Fruit fly (Drosophila melanogaster) whole organism, embryonic: ENCODE measurements around the gene PK1-R.
A peak's percentile ranks its signal among the peaks of the same experiment; 100 is the strongest.

ENCODE experiments used
- Aef1 ChIP-seq: fragments of 200-800 bp; sonication (Bioruptor generic); IDR thresholded peaks from 3 replicates; pipeline ENCODE4 v1.3.6; 2022; ENCODE audit warnings: missing biosample characterization, missing genetic modification characterization
- B-H1 ChIP-seq: fragments of 200-800 bp; sonication (Bioruptor generic); IDR thresholded peaks from 3 replicates; pipeline ENCODE4 v1.3.6; 2022; ENCODE audit warnings: missing biosample characterization, missing genetic modification characterization
- B-H2 ChIP-seq: fragments of 200-800 bp; sonication (Bioruptor generic); optimal IDR thresholded peaks from 2 replicates; lab custom pipeline; 2018; ENCODE audit warnings: missing biosample characterization, mild to moderate bottlenecking, missing genetic modification characterization
- BEAF-32 ChIP-seq: fragments of 200-800 bp; sonication (Bioruptor generic); optimal IDR thresholded peaks from 3 replicates; lab custom pipeline; 2017; ENCODE audit warnings: missing biosample characterization, missing genetic modification characterization, mild to moderate bottlenecking, moderate library complexity, missing genetic modification reagents
- CG10979 ChIP-seq: fragments of 200-800 bp; sonication (Bioruptor generic); optimal IDR thresholded peaks from 2 replicates; lab custom pipeline; 2018; ENCODE audit warnings: missing biosample characterization, mild to moderate bottlenecking, missing genetic modification characterization, moderate library complexity
- CG11504 ChIP-seq: fragments of 200-800 bp; sonication (Bioruptor generic); optimal IDR thresholded peaks from 3 replicates; lab custom pipeline; 2019; ENCODE audit warnings: missing biosample characterization, mild to moderate bottlenecking, missing genetic modification characterization, moderate library complexity
- CG12236 ChIP-seq: fragments of 200-800 bp; sonication (Bioruptor generic); optimal IDR thresholded peaks from 2 replicates; lab custom pipeline; 2016; ENCODE audit warnings: missing biosample characterization, missing genetic modification characterization
- CG12769 ChIP-seq: fragments of 200-800 bp; sonication (Bioruptor generic); optimal IDR thresholded peaks from 2 replicates; lab custom pipeline; 2019; ENCODE audit warnings: missing biosample characterization, mild to moderate bottlenecking, missing genetic modification characterization, moderate library complexity
- CG14860 ChIP-seq: fragments of 200-800 bp; sonication (Bioruptor generic); IDR thresholded peaks from 3 replicates; pipeline ENCODE4 v1.3.6; 2022; ENCODE audit warnings: missing biosample characterization, missing genetic modification characterization; ENCODE audit not compliant: partially characterized antibody
- CG15696 ChIP-seq: fragments of 200-800 bp; sonication (Bioruptor generic); optimal IDR thresholded peaks from 2 replicates; lab custom pipeline; 2019; ENCODE audit warnings: missing biosample characterization, mild to moderate bottlenecking, missing genetic modification characterization, moderate library complexity
- CG17359 ChIP-seq: fragments of 200-800 bp; sonication (Bioruptor generic); optimal IDR thresholded peaks from 3 replicates; lab custom pipeline; 2018; ENCODE audit warnings: missing biosample characterization, mild to moderate bottlenecking, missing genetic modification characterization, moderate library complexity
- CG17612 ChIP-seq: fragments of 200-800 bp; sonication (Bioruptor generic); IDR thresholded peaks from 2 replicates; pipeline ENCODE4 v1.3.6; 2022; ENCODE audit warnings: missing biosample characterization, missing genetic modification characterization
- CG18262 ChIP-seq: fragments of 200-800 bp; optimal IDR thresholded peaks from 3 replicates; lab custom pipeline; 2019; ENCODE audit warnings: missing biosample characterization, mild to moderate bottlenecking, missing genetic modification characterization, moderate library complexity
- CG18599 ChIP-seq: fragments of 200-800 bp; sonication (Bioruptor generic); optimal IDR thresholded peaks from 3 replicates; lab custom pipeline; 2017; ENCODE audit warnings: missing biosample characterization, missing genetic modification characterization, mild to moderate bottlenecking, moderate library complexity, missing genetic modification reagents
- CG2116 ChIP-seq: fragments of 200-800 bp; sonication (Bioruptor generic); optimal IDR thresholded peaks from 3 replicates; lab custom pipeline; 2018; ENCODE audit warnings: missing biosample characterization, mild to moderate bottlenecking, missing genetic modification characterization
- CG2678 ChIP-seq: fragments of 200-800 bp; sonication (Bioruptor generic); optimal IDR thresholded peaks from 3 replicates; lab custom pipeline; 2019; ENCODE audit warnings: missing biosample characterization, mild to moderate bottlenecking, missing genetic modification characterization, moderate library complexity
- CG34376 ChIP-seq: fragments of 200-800 bp; sonication (Bioruptor generic); optimal IDR thresholded peaks from 2 replicates; lab custom pipeline; 2018; ENCODE audit warnings: missing biosample characterization, mild to moderate bottlenecking, missing genetic modification characterization
- CG4360 ChIP-seq: fragments of 200-800 bp; sonication (Bioruptor generic); IDR thresholded peaks from 2 replicates; pipeline ENCODE4 v1.3.6; 2022; ENCODE audit warnings: missing biosample characterization, missing genetic modification characterization
- CG4854 ChIP-seq: fragments of 200-800 bp; sonication (Bioruptor generic); optimal IDR thresholded peaks from 2 replicates; lab custom pipeline; 2016; ENCODE audit warnings: missing biosample characterization, missing genetic modification characterization, inconsistent platforms
- CG6813 ChIP-seq: fragments of 200-800 bp; sonication (Bioruptor generic); optimal IDR thresholded peaks from 2 replicates; lab custom pipeline; 2017; ENCODE audit warnings: missing biosample characterization, missing genetic modification characterization, mild to moderate bottlenecking, moderate library complexity, missing genetic modification reagents
- CG7839 ChIP-seq: fragments of 200-800 bp; sonication (Bioruptor generic); optimal IDR thresholded peaks from 3 replicates; lab custom pipeline; 2018; ENCODE audit warnings: missing biosample characterization, mild to moderate bottlenecking, missing genetic modification characterization, moderate library complexity
- CG7987 ChIP-seq: fragments of 200-800 bp; sonication (Bioruptor generic); optimal IDR thresholded peaks from 2 replicates; lab custom pipeline; 2018; ENCODE audit warnings: missing biosample characterization, mild to moderate bottlenecking, missing genetic modification characterization, moderate library complexity
- CHES-1-like ChIP-seq: fragments of 200-800 bp; sonication (Bioruptor generic); optimal IDR thresholded peaks from 2 replicates; lab custom pipeline; 2016; ENCODE audit warnings: missing biosample characterization, missing genetic modification characterization
- Eip74EF ChIP-seq, 2 experiments: fragments of 200-800 bp in 1 of 2; fragments of >200 bp in 1 of 2; sonication (Bioruptor generic) in 1 of 2; optimal IDR thresholded peaks; 2 replicates each; lab custom pipeline; 2017 to 2019; ENCODE audit warnings: missing biosample characterization in 2 of 2, missing genetic modification characterization in 2 of 2, mild to moderate bottlenecking in 1 of 2, moderate library complexity in 1 of 2
- Fer2 ChIP-seq: fragments of 200-800 bp; sonication (Bioruptor generic); optimal IDR thresholded peaks from 2 replicates; lab custom pipeline; 2018; ENCODE audit warnings: missing biosample characterization, mild to moderate bottlenecking, missing genetic modification characterization, moderate library complexity
- Sin3A ChIP-seq: fragments of >200 bp; optimal IDR thresholded peaks from 2 replicates; lab custom pipeline; 2018
- ac ChIP-seq: fragments of 200-800 bp; sonication (Bioruptor generic); optimal IDR thresholded peaks from 3 replicates; lab custom pipeline; 2017; ENCODE audit warnings: missing biosample characterization, mild to moderate bottlenecking, missing genetic modification characterization
- al ChIP-seq: fragments of 200-800 bp; sonication (Bioruptor generic); IDR thresholded peaks from 2 replicates; pipeline ENCODE4 v1.3.6; 2022; ENCODE audit warnings: missing biosample characterization, missing genetic modification characterization
- ara ChIP-seq: fragments of 200-800 bp; sonication (Bioruptor generic); IDR thresholded peaks from 2 replicates; pipeline ENCODE4 v1.3.6; 2022; ENCODE audit warnings: missing biosample characterization, missing genetic modification characterization
- br ChIP-seq: fragments of >200 bp; optimal IDR thresholded peaks from 2 replicates; lab custom pipeline; 2017
- chm ChIP-seq: fragments of 200-800 bp; sonication (Bioruptor generic); IDR thresholded peaks from 2 replicates; pipeline ENCODE4 v1.3.6; 2022; ENCODE audit warnings: missing biosample characterization, missing genetic modification characterization
- crol ChIP-seq: fragments of 200-800 bp; sonication (Bioruptor generic); IDR thresholded peaks from 2 replicates; pipeline ENCODE4 v1.3.6; 2022; ENCODE audit warnings: missing biosample characterization, missing genetic modification characterization
- dan ChIP-seq: fragments of 200-800 bp; sonication (Bioruptor generic); IDR thresholded peaks from 2 replicates; pipeline ENCODE4 v1.3.6; 2022; ENCODE audit warnings: missing biosample characterization, missing genetic modification characterization
- disco-r ChIP-seq: fragments of 200-800 bp; sonication (Bioruptor generic); optimal IDR thresholded peaks from 2 replicates; lab custom pipeline; 2016; ENCODE audit warnings: missing biosample characterization, missing genetic modification characterization
- dm ChIP-seq: fragments of 200-800 bp; sonication (Bioruptor generic); optimal IDR thresholded peaks from 3 replicates; lab custom pipeline; 2016; ENCODE audit warnings: missing biosample characterization, missing genetic modification characterization
- fd3F ChIP-seq: fragments of 200-800 bp; sonication (Bioruptor generic); optimal IDR thresholded peaks from 2 replicates; lab custom pipeline; 2018; ENCODE audit warnings: missing biosample characterization, mild to moderate bottlenecking, missing genetic modification characterization, moderate library complexity
- grau ChIP-seq: fragments of 200-800 bp; optimal IDR thresholded peaks from 3 replicates; lab custom pipeline; 2019; ENCODE audit warnings: missing biosample characterization, mild to moderate bottlenecking, missing genetic modification characterization, moderate library complexity
- hkb ChIP-seq, 2 experiments: fragments of 200-800 bp in 1 of 2; fragments of >200 bp in 1 of 2; sonication (Bioruptor generic) in 1 of 2; IDR thresholded peaks in 1 of 2; optimal IDR thresholded peaks in 1 of 2; 2 replicates each; pipeline versions ENCODE4 v1.3.6 to Lab custom; 2017 to 2022; ENCODE audit warnings: missing biosample characterization in 1 of 2, missing genetic modification characterization in 1 of 2
- peb ChIP-seq: fragments of 200-800 bp; sonication (Bioruptor generic); IDR thresholded peaks from 2 replicates; pipeline ENCODE4 v1.3.6; 2022; ENCODE audit warnings: missing biosample characterization, missing genetic modification characterization
- pnt ChIP-seq: fragments of 200-800 bp; sonication (Bioruptor generic); optimal IDR thresholded peaks from 3 replicates; lab custom pipeline; 2016; ENCODE audit warnings: missing biosample characterization, missing genetic modification characterization
- pum ChIP-seq: fragments of 200-800 bp; sonication (Bioruptor generic); optimal IDR thresholded peaks from 2 replicates; lab custom pipeline; 2016; ENCODE audit warnings: missing biosample characterization, missing genetic modification characterization
- ranshi ChIP-seq: fragments of 200-800 bp; sonication (Bioruptor generic); IDR thresholded peaks from 2 replicates; pipeline ENCODE4 v1.3.6; 2022; ENCODE audit warnings: missing biosample characterization, missing genetic modification characterization
- row ChIP-seq: fragments of 200-800 bp; sonication (Bioruptor generic); IDR thresholded peaks from 3 replicates; pipeline ENCODE4 v1.3.6; 2022; ENCODE audit warnings: missing biosample characterization, missing genetic modification characterization
- run ChIP-seq: fragments of 200-800 bp; sonication (Bioruptor generic); optimal IDR thresholded peaks from 3 replicates; lab custom pipeline; 2018; ENCODE audit warnings: missing biosample characterization, mild to moderate bottlenecking, missing genetic modification characterization
- sqz ChIP-seq: fragments of 200-800 bp; sonication (Bioruptor generic); optimal IDR thresholded peaks from 3 replicates; lab custom pipeline; 2018; ENCODE audit warnings: missing biosample characterization, mild to moderate bottlenecking, missing genetic modification characterization
- tll ChIP-seq, 2 experiments: fragments of 200-800 bp in 1 of 2; fragments of >200 bp in 1 of 2; sonication (Bioruptor generic) in 1 of 2; optimal IDR thresholded peaks; 2 replicates each; lab custom pipeline; 2017 to 2019; ENCODE audit warnings: missing biosample characterization in 2 of 2, missing genetic modification characterization in 2 of 2, mild to moderate bottlenecking in 1 of 2, moderate library complexity in 1 of 2
- wdn ChIP-seq: fragments of 200-800 bp; sonication (Bioruptor generic); IDR thresholded peaks from 2 replicates; pipeline ENCODE4 v1.3.6; 2022; ENCODE audit warnings: missing biosample characterization, missing genetic modification characterization
- zen2 ChIP-seq: fragments of 200-800 bp; sonication (Bioruptor generic); IDR thresholded peaks from 3 replicates; pipeline ENCODE4 v1.3.6; 2022; ENCODE audit warnings: missing biosample characterization, missing genetic modification characterization; ENCODE audit not compliant: partially characterized antibody

Gene PK1-R

DNA sequence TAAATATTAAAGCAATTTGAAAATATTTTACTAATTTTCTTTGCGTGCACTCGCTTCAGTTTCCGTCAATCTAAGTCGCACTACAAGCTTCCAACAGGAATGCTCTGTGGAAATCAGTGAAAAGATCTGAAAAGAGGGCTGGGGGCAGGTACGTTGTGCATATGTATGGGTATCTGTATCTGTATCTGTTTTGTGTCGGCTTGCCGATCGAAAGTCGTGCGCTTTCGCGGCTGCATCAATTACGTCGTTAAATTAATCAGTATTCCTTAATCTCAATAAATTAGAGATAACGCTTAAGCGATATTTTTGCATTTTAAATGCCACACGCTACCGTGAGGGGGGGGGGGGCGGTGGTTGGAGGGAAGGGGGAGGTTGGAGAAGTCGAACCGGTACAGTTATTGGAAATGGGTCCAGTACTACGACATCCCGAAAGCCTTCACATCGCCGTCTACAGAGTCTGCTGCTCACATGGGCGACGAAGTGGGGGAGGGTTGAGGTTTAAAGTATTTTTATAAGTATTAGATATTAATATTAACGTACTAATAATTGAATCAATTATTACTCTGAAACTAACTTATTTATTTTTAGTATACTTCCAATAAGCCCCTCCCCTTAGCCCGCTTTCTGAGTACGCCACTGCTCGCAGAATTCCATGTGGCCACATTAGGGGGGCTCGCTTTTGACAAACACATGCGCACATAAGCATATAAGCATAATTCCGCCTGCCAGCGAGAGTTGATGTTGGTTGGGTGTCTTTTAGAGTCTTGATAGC, 49.7 kb downstream of the PK1-R start (continued):
- TF ChIP-seq CG2678 (tag; lab: Kevin White, UChicago) (peak; percentile 98), CG34376 (GFP tag; lab: Kevin White, UChicago) (peak; percentile 92), dm (GFP tag; lab: Kevin White, UChicago) (peak; percentile 74), al (peak; percentile 99), hkb (optimal IDR thresholded peaks at IDR 0.05; lab: Kevin White, UChicago) (no peak), hkb (GFP tag; IDR thresholded peaks at IDR 0.05; lab: Robert Waterston, UW) (peak; percentile 97), CG15696 (tag; lab: Kevin White, UChicago) (peak; percentile 76), zen2 (GFP tag; lab: Robert Waterston, UW) (no peak), Fer2 (tag; lab: Kevin White, UChicago) (peak; percentile 96), CG7987 (GFP tag; lab: Kevin White, UChicago) (peak; percentile 93), Eip74EF (GFP tag; optimal IDR thresholded peaks at IDR 0.05; lab: Kevin White, UChicago) (peak in 1 of 2 experiments; percentile 96), CG2116 (GFP tag; lab: Kevin White, UChicago) (peak; percentile 63), grau (peak; percentile 97), sqz (GFP tag; lab: Kevin White, UChicago) (peak; percentile 87), ranshi (GFP tag; lab: Robert Waterston, UW) (peak; percentile 98), CG4854 (GFP tag; lab: Kevin White, UChicago) (peak; percentile 84), CG14860 (no peak), run (tag; lab: Kevin White, UChicago) (peak; percentile 94), CG4360 (GFP tag; lab: Robert Waterston, UW) (peak; percentile 74), Aef1 (GFP tag; lab: Robert Waterston, UW) (peak; percentile 97), dan (peak; percentile 58; the same call in 1 of the 2 replicates), CG12236 (GFP tag; lab: Kevin White, UChicago) (no peak), B-H2 (GFP tag; lab: Kevin White, UChicago) (peak; percentile 88), fd3F (GFP tag; lab: Kevin White, UChicago) (peak; percentile 98), disco-r (GFP tag; lab: Kevin White, UChicago) (no peak), CG17612 (peak; percentile 98), CG17359 (tag; lab: Kevin White, UChicago) (peak; percentile 99), CG6813 (GFP tag; lab: Kevin White, UChicago) (peak; percentile 97), crol (peak; percentile 78), peb (GFP tag; lab: Robert Waterston, UW) (peak; percentile 93), CG11504 (tag; lab: Kevin White, UChicago) (peak; percentile 97), chm (GFP tag; lab: Robert Waterston, UW) (peak; percentile 97), tll (GFP tag; optimal IDR thresholded peaks at IDR 0.05; lab: Kevin White, UChicago) (no peak), CG18599 (GFP tag; lab: Kevin White, UChicago) (peak; percentile 99), pum (GFP tag; lab: Kevin White, UChicago) (peak; percentile 64), wdn (GFP tag; lab: Robert Waterston, UW) (peak; percentile 98), CG7839 (tag; lab: Kevin White, UChicago) (peak; percentile 97), CG12769 (tag; lab: Kevin White, UChicago) (peak; percentile 99), ac (GFP tag; lab: Kevin White, UChicago) (peak; percentile 48), B-H1 (GFP tag; lab: Robert Waterston, UW) (peak; percentile 95), row (GFP tag; lab: Robert Waterston, UW) (peak; percentile 98), CHES-1-like (GFP tag; lab: Kevin White, UChicago) (peak; percentile 76), Sin3A (lab: Kevin White, UChicago) (no peak), BEAF-32 (GFP tag; lab: Kevin White, UChicago) (peak; percentile 20), pnt (GFP tag; lab: Kevin White, UChicago) (peak; percentile 47), CG18262 (peak; percentile 91), ara (GFP tag; lab: Robert Waterston, UW) (peak; percentile 95), CG10979 (tag; lab: Kevin White, UChicago) (peak; percentile 93), br (lab: Kevin White, UChicago) (no peak)
